Worm (Caenorhabditis elegans): ENCODE measurements around the gene F44F4.10.

DNA sequence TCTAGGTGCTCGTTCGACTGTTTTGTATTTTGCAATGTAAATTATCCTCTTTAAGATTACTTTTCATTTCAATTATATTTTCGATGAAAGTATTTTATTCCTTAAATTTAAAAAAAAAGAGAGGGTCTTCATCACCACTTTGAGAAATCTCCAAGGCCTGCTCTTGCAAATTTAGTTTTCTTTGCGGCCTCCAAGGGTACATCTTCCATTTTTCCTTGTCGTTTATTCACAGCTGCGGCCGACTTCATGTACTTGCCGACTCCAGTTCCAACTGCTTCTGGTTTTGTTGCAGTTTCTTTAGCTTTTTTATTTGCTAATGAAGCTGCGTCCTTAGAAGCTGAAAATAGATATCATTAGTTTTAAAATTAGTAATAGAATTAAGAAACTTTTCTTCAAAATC is 46.4 kb downstream of the F44F4.10 start:
- TF ChIP-seq nfya-1 (tag; optimal IDR thresholded peaks at IDR 0.05; ENCODE audit: insufficient read depth) (no peak), nhr-76 (tag; optimal IDR thresholded peaks at IDR 0.05) (no peak), jun-1 (tag; optimal IDR thresholded peaks at IDR 0.05) (no peak), nhr-237 (tag; optimal IDR thresholded peaks at IDR 0.05) (no peak), ztf-11 (tag; optimal IDR thresholded peaks at IDR 0.05) (no peak), R02D3.7 (tag; optimal IDR thresholded peaks at IDR 0.05) (no peak), pqm-1 (tag; optimal IDR thresholded peaks at IDR 0.05) (no peak)
